Fruit fly (Drosophila melanogaster) whole organism: Measurements from ENCODE around the gene CG13046.

Experiments used
- CG8478 ChIP-seq: fragments of >200 bp; optimal IDR thresholded peaks from 2 replicates; lab custom pipeline; 2018; ENCODE audit warnings: inconsistent platforms
- Dll ChIP-seq: fragments of >200 bp; optimal IDR thresholded peaks from 2 replicates; lab custom pipeline; 2017
- EcR ChIP-seq, 2 experiments: fragments of >200 bp; optimal IDR thresholded peaks; 2 replicates each; lab custom pipeline; 2017; ENCODE audit warnings: missing biosample characterization in 2 of 2, missing genetic modification characterization in 2 of 2, missing genetic modification reagents in 2 of 2
- pan ChIP-seq: fragments of >200 bp; optimal IDR thresholded peaks from 2 replicates; lab custom pipeline; 2017
- psq ChIP-seq: fragments of >200 bp; optimal IDR thresholded peaks from 2 replicates; lab custom pipeline; 2017
- usp ChIP-seq: fragments of >200 bp; optimal IDR thresholded peaks from 2 replicates; lab custom pipeline; 2017; ENCODE audit warnings: missing biosample characterization, missing genetic modification characterization, mixed read lengths

DNA sequence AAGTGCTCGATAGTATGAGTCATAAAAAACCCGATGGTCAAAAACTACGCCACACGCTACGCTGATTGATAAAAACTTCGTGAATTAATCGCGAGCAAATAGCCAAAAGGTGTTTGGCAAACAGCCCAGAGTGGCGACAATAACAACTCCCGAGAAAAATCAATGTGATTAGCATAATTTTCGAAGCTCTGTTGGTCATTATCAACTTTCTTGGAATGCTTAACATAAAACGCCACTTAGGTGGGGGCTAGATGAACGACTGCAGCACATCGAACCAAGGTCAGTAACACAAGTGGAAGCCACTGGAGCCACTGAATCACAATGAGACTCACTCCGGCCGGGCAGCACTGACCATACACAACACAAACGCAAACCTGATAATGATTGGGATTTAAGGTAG is 49.5 kb upstream of the CG13046 start:
- TF ChIP-seq Dll (no peak), pan (lab: Kevin White, UChicago) (no peak), CG8478 (lab: Kevin White, UChicago) (no peak), psq (lab: Kevin White, UChicago) (no peak), usp (no peak), EcR (GFP tag; optimal IDR thresholded peaks at IDR 0.05; lab: Kevin White, UChicago) (no peak)
